Worm (Caenorhabditis elegans) whole organism, L4 larva: ENCODE data around the gene rdl-1.

Source experiments
- F44E2.7 ChIP-seq: fragments of 200-800 bp; sonication (Bioruptor generic); IDR thresholded peaks from 2 replicates; pipeline ENCODE4 v2.1.2; 2022; ENCODE audit warnings: missing genetic modification characterization, missing compliant biosample characterization
- F49E8.2 ChIP-seq: sonication (generic microtip); optimal IDR thresholded peaks from 2 replicates; lab custom pipeline; 2016; ENCODE audit warnings: missing compliant biosample characterization, mild to moderate bottlenecking, missing genetic modification characterization, borderline replicate concordance
- R02D3.7 ChIP-seq: fragments of 150-350 bp; sonication (generic microtip); optimal IDR thresholded peaks from 3 replicates; lab custom pipeline; 2014; ENCODE audit warnings: missing biosample characterization, missing genetic modification characterization
- T20F7.1 ChIP-seq: fragments of 200-800 bp; sonication (Bioruptor generic); optimal IDR thresholded peaks from 2 replicates; lab custom pipeline; 2018; ENCODE audit warnings: mild to moderate bottlenecking, missing genetic modification characterization, missing compliant biosample characterization
- T26A8.4 ChIP-seq: fragments of 200-800 bp; sonication (Bioruptor generic); IDR thresholded peaks from 2 replicates; pipeline ENCODE4 v1.3.6; 2022; ENCODE audit warnings: missing genetic modification characterization, missing compliant biosample characterization
- Y5F2A.4 ChIP-seq: fragments of 200-800 bp; sonication (Bioruptor generic); optimal IDR thresholded peaks from 2 replicates; lab custom pipeline; 2018; ENCODE audit warnings: mild to moderate bottlenecking, missing genetic modification characterization, missing compliant biosample characterization
- ZK337.2 ChIP-seq: fragments of 200-800 bp; sonication (Bioruptor generic); IDR thresholded peaks from 2 replicates; pipeline ENCODE4 v1.3.6; 2022; ENCODE audit warnings: missing genetic modification reagents, missing genetic modification characterization, missing compliant biosample characterization
- aha-1 ChIP-seq: fragments of 150-350 bp; peaks from one replicate; lab custom pipeline; 2014; ENCODE audit warnings: missing biosample characterization, missing genetic modification characterization
- aly-2 ChIP-seq: sonication (generic microtip); optimal IDR thresholded peaks from 2 replicates; lab custom pipeline; 2018; ENCODE audit warnings: missing biosample characterization, missing genetic modification characterization
- arid-1 ChIP-seq: fragments of 200-800 bp; sonication (Bioruptor generic); conservative IDR thresholded peaks from 2 replicates; pipeline ENCODE4 v1.3.6; 2022; ENCODE audit warnings: missing genetic modification reagents, missing genetic modification characterization, missing compliant biosample characterization
- ceh-28 ChIP-seq: fragments of 150-350 bp; optimal IDR thresholded peaks from 2 replicates; lab custom pipeline; 2014; ENCODE audit warnings: missing biosample characterization, missing genetic modification reagents, missing genetic modification characterization
- ceh-82 ChIP-seq: sonication (generic microtip); optimal IDR thresholded peaks from 2 replicates; lab custom pipeline; 2017; ENCODE audit warnings: missing biosample characterization, missing genetic modification characterization
- daf-12 ChIP-seq: fragments of 150-350 bp; optimal IDR thresholded peaks from 2 replicates; lab custom pipeline; 2014; ENCODE audit warnings: missing biosample characterization, missing genetic modification reagents, missing genetic modification characterization
- daf-16 ChIP-seq, 3 experiments: sonication (generic microtip); optimal IDR thresholded peaks; 2 replicates each; lab custom pipeline; 2016 to 2017; ENCODE audit warnings: missing genetic modification characterization in 3 of 3, missing genetic modification reagents in 3 of 3, mild to moderate bottlenecking in 2 of 3, missing compliant biosample characterization in 2 of 3, missing biosample characterization in 1 of 3, moderate library complexity in 1 of 3
- dmd-9 ChIP-seq: fragments of 200-800 bp; sonication (Bioruptor generic); IDR thresholded peaks from 2 replicates; pipeline ENCODE4 v1.3.6; 2022; ENCODE audit warnings: missing genetic modification reagents, missing genetic modification characterization, missing compliant biosample characterization
- dpl-1 ChIP-seq: fragments of 150-350 bp; optimal IDR thresholded peaks from 2 replicates; lab custom pipeline; 2014; ENCODE audit warnings: missing biosample characterization, missing genetic modification reagents, missing genetic modification characterization
- fos-1 ChIP-seq: fragments of 150-350 bp; optimal IDR thresholded peaks from 2 replicates; lab custom pipeline; 2014; ENCODE audit warnings: missing biosample characterization, missing genetic modification characterization
- hlh-11 ChIP-seq: fragments of 200-800 bp; sonication (Bioruptor generic); optimal IDR thresholded peaks from 2 replicates; lab custom pipeline; 2018; ENCODE audit warnings: mild to moderate bottlenecking, missing genetic modification characterization, missing compliant biosample characterization
- hlh-30 ChIP-seq: sonication (generic microtip); optimal IDR thresholded peaks from 2 replicates; lab custom pipeline; 2017; ENCODE audit warnings: antibody characterized with exemption, mild to moderate bottlenecking, missing genetic modification characterization, missing compliant biosample characterization; ENCODE audit not compliant: insufficient read depth
- lin-1 ChIP-seq: fragments of 200-800 bp; sonication (Bioruptor generic); IDR thresholded peaks from 2 replicates; pipeline ENCODE4 v1.3.6; 2022; ENCODE audit warnings: missing genetic modification reagents, missing genetic modification characterization, missing compliant biosample characterization
- lin-38 ChIP-seq: fragments of 200-800 bp; sonication (Bioruptor generic); IDR thresholded peaks from 2 replicates; pipeline ENCODE4 v1.3.6; 2022; ENCODE audit warnings: missing genetic modification reagents, missing genetic modification characterization, missing compliant biosample characterization
- lin-39 ChIP-seq: fragments of 150-350 bp; optimal IDR thresholded peaks from 2 replicates; lab custom pipeline; 2014; ENCODE audit warnings: missing biosample characterization, missing genetic modification reagents, missing genetic modification characterization
- lir-3 ChIP-seq: sonication (generic microtip); optimal IDR thresholded peaks from 2 replicates; lab custom pipeline; 2016; ENCODE audit warnings: mild to moderate bottlenecking, missing genetic modification characterization, missing compliant biosample characterization
- lsy-2 ChIP-seq, 2 experiments: fragments of 150-350 bp in 1 of 2; sonication (generic microtip) in 1 of 2; optimal IDR thresholded peaks; 2 replicates each; lab custom pipeline; 2014 to 2017; ENCODE audit warnings: missing biosample characterization in 2 of 2, missing genetic modification characterization in 2 of 2
- mdt-29 ChIP-seq: fragments of 200-800 bp; sonication (Bioruptor generic); IDR thresholded peaks from 2 replicates; pipeline ENCODE4 v1.3.6; 2022; ENCODE audit warnings: missing genetic modification reagents, missing genetic modification characterization, missing compliant biosample characterization
- mes-2 ChIP-seq: sonication (generic microtip); optimal IDR thresholded peaks from 2 replicates; lab custom pipeline; 2016; ENCODE audit warnings: missing genotype, mild to moderate bottlenecking, missing genetic modification characterization, missing compliant biosample characterization; ENCODE audit not compliant: poor library complexity, severe bottlenecking
- mxl-2 ChIP-seq: fragments of 200-800 bp; sonication (Bioruptor generic); conservative IDR thresholded peaks from 2 replicates; pipeline ENCODE4 v1.3.6; 2022; ENCODE audit warnings: missing genetic modification reagents, missing genetic modification characterization, missing compliant biosample characterization
- mxl-3 ChIP-seq: fragments of 200-800 bp; sonication (Bioruptor generic); optimal IDR thresholded peaks from 2 replicates; lab custom pipeline; 2018; ENCODE audit warnings: mild to moderate bottlenecking, missing genetic modification characterization, missing compliant biosample characterization
- nhr-11 ChIP-seq: fragments of 150-350 bp; optimal IDR thresholded peaks from 2 replicates; lab custom pipeline; 2014; ENCODE audit warnings: missing biosample characterization, missing genetic modification characterization
- nhr-237 ChIP-seq: sonication (generic microtip); optimal IDR thresholded peaks from 2 replicates; lab custom pipeline; 2017; ENCODE audit warnings: missing biosample characterization, missing genetic modification characterization
- nhr-25 ChIP-seq: sonication (generic microtip); optimal IDR thresholded peaks from 2 replicates; lab custom pipeline; 2017; ENCODE audit warnings: missing genetic modification characterization, mild to moderate bottlenecking, missing compliant biosample characterization, antibody characterized with exemption, moderate library complexity, borderline replicate concordance; ENCODE audit not compliant: insufficient read depth
- nhr-28 ChIP-seq: fragments of 150-350 bp; optimal IDR thresholded peaks from 2 replicates; lab custom pipeline; 2014; ENCODE audit warnings: missing biosample characterization, missing genetic modification characterization
- nhr-77 ChIP-seq: fragments of 150-350 bp; optimal IDR thresholded peaks from 2 replicates; lab custom pipeline; 2014; ENCODE audit warnings: missing biosample characterization, missing genetic modification characterization
- set-16 ChIP-seq: fragments of 200-800 bp; sonication (Bioruptor generic); IDR thresholded peaks from 2 replicates; pipeline ENCODE4 v1.3.6; 2022; ENCODE audit warnings: missing genetic modification reagents, missing genetic modification characterization, missing compliant biosample characterization
- spr-1 ChIP-seq: sonication (generic microtip); optimal IDR thresholded peaks from 2 replicates; lab custom pipeline; 2016; ENCODE audit warnings: mild to moderate bottlenecking, missing genetic modification characterization, missing compliant biosample characterization
- zip-11 ChIP-seq: fragments of 200-800 bp; sonication (Bioruptor generic); IDR thresholded peaks from 2 replicates; pipeline ENCODE4 v1.3.6; 2022; ENCODE audit warnings: missing genetic modification characterization, missing compliant biosample characterization

The rdl-1 gene

ce11 chrIV:7782292-7782691 is 12.2 kb upstream of the rdl-1 start, which contains the start of gene sec-10 (continued):
- TF ChIP-seq mxl-3 (GFP tag; lab: Kevin White, UChicago) (no peak), nhr-11 (tag; lab: Kevin White, UChicago) (no peak), T26A8.4 (GFP tag; lab: Robert Waterston, UW) (peak; percentile 64; the same call in 1 of the 2 replicates), lsy-2 (tag; optimal IDR thresholded peaks at IDR 0.05; lab: Kevin White, UChicago) (no peak), arid-1 (0 out of 2 replicates have a peak, but pooled peaks have one; percentile 33), ceh-28 (tag; lab: Kevin White, UChicago) (no peak), lin-38 (peak; percentile 43; the same call in 1 of the 2 replicates), dmd-9 (GFP tag; lab: Robert Waterston, UW) (no peak), hlh-11 (tag; lab: Kevin White, UChicago) (no peak), lin-1 (GFP tag; lab: Robert Waterston, UW) (no peak), spr-1 (no peak), ZK337.2 (GFP tag; lab: Robert Waterston, UW) (no peak), dpl-1 (GFP tag; lab: Kevin White, UChicago) (no peak), F49E8.2 (tag; lab: Kevin White, UChicago) (no peak), nhr-25 (no peak)

- no peak for TF ChIP-seq mxl-2 (GFP tag; lab: Robert Waterston, UW)
- no peak for TF ChIP-seq lin-39 (tag; lab: Kevin White, UChicago)
- peak in 1 of 2 experiments; percentile 0 for TF ChIP-seq daf-16 (GFP tag; optimal IDR thresholded peaks at IDR 0.05; lab: Kevin White, UChicago)
- no peak for TF ChIP-seq daf-16 (tag; optimal IDR thresholded peaks at IDR 0.05; lab: Kevin White, UChicago)
- no peak for TF ChIP-seq F44E2.7
Measured at ce11 chrIV:7778865-7779264, 8.8 kb upstream of the rdl-1 start, which contains the start of gene rpap-3. rpap-3 (minus strand) TSS chrIV:7778965.

- TF ChIP-seq Y5F2A.4 (GFP tag; lab: Kevin White, UChicago) (no peak), zip-11 (GFP tag; lab: Robert Waterston, UW) (no peak), hlh-30 (no peak), set-16 (GFP tag; lab: Robert Waterston, UW) (no peak), aly-2 (no peak), fos-1 (tag; lab: Kevin White, UChicago) (no peak)
- TF ChIP-seq, all 104 proteins: peak for 0
Measured at ce11 chrIV:7775725-7776124, 5.7 kb upstream of the rdl-1 start, which contains the start of gene swd-2.1. swd-2.1 (plus strand) TSS chrIV:7776025.

- TF ChIP-seq lsy-2 (tag; optimal IDR thresholded peaks at IDR 0.05; lab: Kevin White, UChicago): peak in 1 of 2 experiments; percentile 63
- no peak for TF ChIP-seq nhr-237 (tag; lab: Kevin White, UChicago)
- TF ChIP-seq mdt-29 (GFP tag; lab: Robert Waterston, UW): no peak
- TF ChIP-seq daf-12 (tag; lab: Kevin White, UChicago): no peak
- TF ChIP-seq mes-2 (tag; lab: Kevin White, UChicago): peak; percentile 43
- TF ChIP-seq lin-38: peak; percentile 93
- TF ChIP-seq T20F7.1 (GFP tag; lab: Kevin White, UChicago): peak; percentile 47
- TF ChIP-seq lir-3: no peak
- TF ChIP-seq ceh-28 (tag; lab: Kevin White, UChicago): no peak
- TF ChIP-seq R02D3.7: no peak
- no peak for TF ChIP-seq hlh-11 (tag; lab: Kevin White, UChicago)
- TF ChIP-seq aha-1 (tag; lab: Kevin White, UChicago): peak; percentile 50
- peak; percentile 22 for TF ChIP-seq nhr-28 (tag; lab: Kevin White, UChicago)
- TF ChIP-seq dpl-1 (GFP tag; lab: Kevin White, UChicago): peak; percentile 58
- TF ChIP-seq nhr-77: peak; percentile 8
- TF ChIP-seq ceh-82 (tag; lab: Kevin White, UChicago): no peak
Measured at ce11 chrIV:7774206-7774605, 4.1 kb upstream of the rdl-1 start, which contains the start of the genes hcf-1 and swd-2.2. hcf-1 (minus strand) TSS chrIV:7774275. swd-2.2 (plus strand) TSS chrIV:7774411.
